Worm (Caenorhabditis elegans): Measurements from ENCODE around the gene slc-36.5.

- TF ChIP-seq him-1 (tag; optimal IDR thresholded peaks at IDR 0.05), result no peak
- no peak for TF ChIP-seq W03F9.2 (tag; optimal IDR thresholded peaks at IDR 0.05)
- TF ChIP-seq dao-5 (tag; optimal IDR thresholded peaks at IDR 0.05), result no peak
Measured at ce11 chrII:6860043-6860442, 16.8 kb downstream of the slc-36.5 start.

Data from whole organism, L4/young adult.